Worm (Caenorhabditis elegans): ENCODE results near the gene str-252.

DNA sequence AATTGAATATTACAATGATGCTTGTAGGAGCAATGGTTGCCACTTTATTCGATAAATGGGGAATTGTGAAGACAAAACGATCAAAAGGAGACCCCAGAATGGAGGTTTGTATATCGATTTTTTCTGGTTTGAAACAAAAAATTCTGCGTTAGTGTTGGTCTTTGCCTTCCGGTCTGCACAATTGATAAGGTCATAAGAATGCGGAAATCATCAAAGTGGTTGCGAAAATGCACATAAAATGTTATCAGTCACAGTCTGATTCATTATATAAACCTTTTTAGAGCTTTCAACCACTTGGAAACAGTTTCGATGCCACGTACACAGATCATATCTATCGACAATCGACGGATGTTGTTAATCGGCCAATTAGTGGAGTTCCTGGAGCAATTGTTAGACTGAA lies 22.7 kb upstream of the str-252 start:
- TF ChIP-seq bed-1 (GFP tag; IDR thresholded peaks at IDR 0.05) (no peak), sea-2 (GFP tag; IDR thresholded peaks at IDR 0.05) (no peak)

Data from whole organism, young adult.